Worm (Caenorhabditis elegans) whole organism, young adult: ENCODE results near the gene srh-274.

Experiments used
- B0035.1 ChIP-seq: sonication (generic microtip); optimal IDR thresholded peaks from 2 replicates; lab custom pipeline; 2016; ENCODE audit warnings: missing genetic modification characterization, mild to moderate bottlenecking, missing compliant biosample characterization, missing genotype, missing genetic modification reagents
- F37B4.10 ChIP-seq: fragments of 200-800 bp; sonication (Bioruptor generic); IDR thresholded peaks from 2 replicates; pipeline ENCODE4 v1.3.6; 2022; ENCODE audit warnings: missing genetic modification characterization, missing compliant biosample characterization
- aptf-2 ChIP-seq: fragments of 200-800 bp; sonication (Bioruptor generic); conservative IDR thresholded peaks from 2 replicates; pipeline ENCODE4 v1.3.6; 2022; ENCODE audit warnings: missing genetic modification reagents, missing genetic modification characterization, missing compliant biosample characterization
- dpff-1 ChIP-seq: sonication (generic microtip); optimal IDR thresholded peaks from 2 replicates; lab custom pipeline; 2017; ENCODE audit warnings: mild to moderate bottlenecking, missing genetic modification characterization, missing compliant biosample characterization
- ets-4 ChIP-seq: fragments of 200-800 bp; sonication (Bioruptor generic); optimal IDR thresholded peaks from 2 replicates; lab custom pipeline; 2018; ENCODE audit warnings: mild to moderate bottlenecking, missing genetic modification characterization, missing compliant biosample characterization
- lsl-1 ChIP-seq: fragments of 200-800 bp; sonication (Bioruptor generic); optimal IDR thresholded peaks from 2 replicates; lab custom pipeline; 2018; ENCODE audit warnings: mild to moderate bottlenecking, missing genetic modification characterization, moderate library complexity, missing compliant biosample characterization
- mes-4 ChIP-seq: sonication (generic microtip); optimal IDR thresholded peaks from 2 replicates; lab custom pipeline; 2016; ENCODE audit warnings: missing genotype, missing genetic modification characterization, missing compliant biosample characterization
- nhr-27 ChIP-seq: fragments of 200-800 bp; sonication (Bioruptor generic); optimal IDR thresholded peaks from 2 replicates; lab custom pipeline; 2018; ENCODE audit warnings: mild to moderate bottlenecking, missing genetic modification characterization, moderate library complexity, missing compliant biosample characterization
- nhr-90 ChIP-seq: sonication (generic microtip); optimal IDR thresholded peaks from 2 replicates; lab custom pipeline; 2016; ENCODE audit warnings: missing genotype, mild to moderate bottlenecking, missing genetic modification characterization, missing compliant biosample characterization
- snpc-3.4 ChIP-seq: sonication (generic microtip); optimal IDR thresholded peaks from 2 replicates; lab custom pipeline; 2017; ENCODE audit warnings: missing genetic modification characterization, mild to moderate bottlenecking, missing compliant biosample characterization, antibody characterized with exemption, moderate library complexity, missing genotype, missing genetic modification reagents
- unc-62 ChIP-seq: fragments of 150-350 bp; optimal IDR thresholded peaks from 2 replicates; lab custom pipeline; 2014; ENCODE audit warnings: missing biosample characterization, missing genetic modification reagents, missing genetic modification characterization
- ztf-18 ChIP-seq: sonication (generic microtip); optimal IDR thresholded peaks from 2 replicates; lab custom pipeline; 2016; ENCODE audit warnings: missing genotype, mild to moderate bottlenecking, missing genetic modification characterization, missing compliant biosample characterization
- ztf-28 ChIP-seq: fragments of 200-800 bp; sonication (Bioruptor generic); IDR thresholded peaks from 2 replicates; pipeline ENCODE4 v1.3.6; 2022; ENCODE audit warnings: missing genetic modification reagents, missing genetic modification characterization, missing compliant biosample characterization

- TF ChIP-seq aptf-2 (GFP tag; lab: Robert Waterston, UW) = no peak
- TF ChIP-seq nhr-90 = no peak
- TF ChIP-seq ets-4 (GFP tag; lab: Kevin White, UChicago) = no peak
- no peak for TF ChIP-seq ztf-18 (tag; lab: Kevin White, UChicago)
- TF ChIP-seq lsl-1 (GFP tag; lab: Kevin White, UChicago) = no peak
- TF ChIP-seq mes-4 = no peak
- TF ChIP-seq nhr-27 = no peak
- TF ChIP-seq ztf-28 = no peak
- no peak for TF ChIP-seq B0035.1 (tag; lab: Kevin White, UChicago)
- TF ChIP-seq dpff-1 (tag; lab: Kevin White, UChicago) = no peak
- TF ChIP-seq snpc-3.4 (tag; lab: Kevin White, UChicago) = no peak
- no peak for TF ChIP-seq unc-62 (GFP tag; lab: Kevin White, UChicago)
- no peak for TF ChIP-seq F37B4.10
These were observed 44.4 kb upstream of the srh-274 start, which contains the start of gene R07C3.3 for ce11 chrII:938549-938948.
